Fruit fly (Drosophila melanogaster) whole organism, embryonic: ENCODE results near the gene CG5225.

Experiments
- Atf-2 ChIP-seq: fragments of 200-800 bp; sonication (Bioruptor generic); optimal IDR thresholded peaks from 2 replicates; lab custom pipeline; 2016; ENCODE audit warnings: missing biosample characterization, missing genetic modification characterization
- CG10274 ChIP-seq: fragments of 200-800 bp; sonication (Bioruptor generic); optimal IDR thresholded peaks from 3 replicates; lab custom pipeline; 2017; ENCODE audit warnings: missing biosample characterization, mild to moderate bottlenecking, missing genetic modification characterization
- CG10462 ChIP-seq: fragments of 200-800 bp; sonication (Bioruptor generic); optimal IDR thresholded peaks from 2 replicates; lab custom pipeline; 2016; ENCODE audit warnings: missing biosample characterization, missing genetic modification characterization
- CG10959 ChIP-seq: fragments of 200-800 bp; sonication (Bioruptor generic); IDR thresholded peaks from 2 replicates; pipeline ENCODE4 v1.3.6; 2022; ENCODE audit warnings: missing biosample characterization, missing genetic modification characterization
- CG11723 ChIP-seq: fragments of 200-800 bp; sonication (Bioruptor generic); optimal IDR thresholded peaks from 2 replicates; lab custom pipeline; 2017; ENCODE audit warnings: missing biosample characterization, mild to moderate bottlenecking, missing genetic modification characterization
- CG12104 ChIP-seq: fragments of 200-800 bp; sonication (Bioruptor generic); optimal IDR thresholded peaks from 3 replicates; lab custom pipeline; 2016; ENCODE audit warnings: missing biosample characterization, missing genetic modification characterization
- CG12942 ChIP-seq: fragments of 200-800 bp; sonication (Bioruptor generic); optimal IDR thresholded peaks from 3 replicates; lab custom pipeline; 2016; ENCODE audit warnings: missing biosample characterization, missing genetic modification characterization
- CG14710 ChIP-seq: fragments of 200-800 bp; sonication (Bioruptor generic); optimal IDR thresholded peaks from 3 replicates; lab custom pipeline; 2019; ENCODE audit warnings: missing biosample characterization, mild to moderate bottlenecking, missing genetic modification characterization, moderate library complexity
- CG1647 ChIP-seq: fragments of 200-800 bp; sonication (Bioruptor generic); optimal IDR thresholded peaks from 3 replicates; lab custom pipeline; 2016; ENCODE audit warnings: missing biosample characterization, missing genetic modification characterization
- CG17328 ChIP-seq: fragments of 200-800 bp; sonication (Bioruptor generic); IDR thresholded peaks from 2 replicates; pipeline ENCODE4 v1.3.6; 2022; ENCODE audit warnings: missing biosample characterization, missing genetic modification characterization
- CG17361 ChIP-seq: fragments of 200-800 bp; sonication (Bioruptor generic); IDR thresholded peaks from 3 replicates; pipeline ENCODE4 v1.3.6; 2022; ENCODE audit warnings: missing biosample characterization, missing genetic modification characterization
- CG18476 ChIP-seq: fragments of 200-800 bp; sonication (Bioruptor generic); optimal IDR thresholded peaks from 2 replicates; lab custom pipeline; 2016; ENCODE audit warnings: missing biosample characterization, mild to moderate bottlenecking, missing genetic modification characterization
- CG2202 ChIP-seq: fragments of 200-800 bp; sonication (Bioruptor generic); optimal IDR thresholded peaks from 2 replicates; lab custom pipeline; 2018; ENCODE audit warnings: missing biosample characterization, mild to moderate bottlenecking, missing genetic modification characterization
- CG2678 ChIP-seq: fragments of 200-800 bp; sonication (Bioruptor generic); optimal IDR thresholded peaks from 3 replicates; lab custom pipeline; 2019; ENCODE audit warnings: missing biosample characterization, mild to moderate bottlenecking, missing genetic modification characterization, moderate library complexity
- CG30403 ChIP-seq: fragments of 200-800 bp; sonication (Bioruptor generic); optimal IDR thresholded peaks from 3 replicates; lab custom pipeline; 2016; ENCODE audit warnings: missing biosample characterization, missing genetic modification characterization
- CG34224 ChIP-seq: fragments of 200-800 bp; sonication (Bioruptor generic); IDR thresholded peaks from 3 replicates; pipeline ENCODE4 v1.3.6; 2022; ENCODE audit warnings: missing biosample characterization, missing genetic modification characterization; ENCODE audit not compliant: partially characterized antibody
- CG34376 ChIP-seq: fragments of 200-800 bp; sonication (Bioruptor generic); optimal IDR thresholded peaks from 2 replicates; lab custom pipeline; 2018; ENCODE audit warnings: missing biosample characterization, mild to moderate bottlenecking, missing genetic modification characterization
- CG3847 ChIP-seq: fragments of 200-800 bp; sonication (Bioruptor generic); IDR thresholded peaks from 2 replicates; pipeline ENCODE4 v1.3.6; 2022; ENCODE audit warnings: missing biosample characterization, missing genetic modification characterization
- CG4707 ChIP-seq: fragments of 200-800 bp; sonication (Bioruptor generic); optimal IDR thresholded peaks from 2 replicates; lab custom pipeline; 2018; ENCODE audit warnings: missing biosample characterization, mild to moderate bottlenecking, missing genetic modification characterization, moderate library complexity
- CG4820 ChIP-seq: fragments of 200-800 bp; sonication (Bioruptor generic); optimal IDR thresholded peaks from 3 replicates; lab custom pipeline; 2016; ENCODE audit warnings: missing biosample characterization, missing genetic modification characterization
- CG7928 ChIP-seq: fragments of 200-800 bp; sonication (Bioruptor generic); optimal IDR thresholded peaks from 2 replicates; lab custom pipeline; 2017; ENCODE audit warnings: missing biosample characterization, mild to moderate bottlenecking, missing genetic modification characterization
- CG8290 ChIP-seq, 3 experiments: fragments of 200-800 bp; sonication (Bioruptor generic); optimal IDR thresholded peaks; 2 replicates each; lab custom pipeline; 2016 to 2019; ENCODE audit warnings: missing biosample characterization in 3 of 3, missing genetic modification characterization in 3 of 3, mild to moderate bottlenecking in 2 of 3, moderate library complexity in 1 of 3
- CG9797 ChIP-seq: fragments of 200-800 bp; sonication (Bioruptor generic); optimal IDR thresholded peaks from 3 replicates; lab custom pipeline; 2018; ENCODE audit warnings: missing biosample characterization, mild to moderate bottlenecking, missing genetic modification characterization
- CG9876 ChIP-seq: fragments of 200-800 bp; sonication (Bioruptor generic); optimal IDR thresholded peaks from 2 replicates; lab custom pipeline; 2016; ENCODE audit warnings: missing biosample characterization, missing genetic modification characterization
- CoRest ChIP-seq: fragments of 200-800 bp; sonication (Bioruptor generic); optimal IDR thresholded peaks from 3 replicates; lab custom pipeline; 2018; ENCODE audit warnings: missing biosample characterization, mild to moderate bottlenecking, missing genetic modification characterization, moderate library complexity
- D ChIP-seq, 2 experiments: fragments of 200-800 bp in 1 of 2; fragments of >200 bp in 1 of 2; sonication (Bioruptor generic) in 1 of 2; optimal IDR thresholded peaks; 2 replicates in 1 of 2; 3 replicates in 1 of 2; lab custom pipeline; 2017; ENCODE audit warnings: mild to moderate bottlenecking in 1 of 2, missing biosample characterization in 1 of 2, missing genetic modification characterization in 1 of 2, missing genetic modification reagents in 1 of 2
- Dad ChIP-seq: fragments of 200-800 bp; sonication (Bioruptor generic); optimal IDR thresholded peaks from 3 replicates; lab custom pipeline; 2016; ENCODE audit warnings: missing biosample characterization, missing genetic modification characterization
- Fer2 ChIP-seq: fragments of 200-800 bp; sonication (Bioruptor generic); optimal IDR thresholded peaks from 2 replicates; lab custom pipeline; 2018; ENCODE audit warnings: missing biosample characterization, mild to moderate bottlenecking, missing genetic modification characterization, moderate library complexity
- Gug ChIP-seq: fragments of 200-800 bp; sonication (Bioruptor generic); IDR thresholded peaks from 4 replicates; pipeline ENCODE4 v1.3.6; 2022; ENCODE audit warnings: missing biosample characterization, missing genetic modification characterization
- NFAT ChIP-seq: fragments of 200-800 bp; sonication (Bioruptor generic); IDR thresholded peaks from 2 replicates; pipeline ENCODE4 v1.3.6; 2022; ENCODE audit warnings: missing biosample characterization, missing genetic modification characterization
- Rfx ChIP-seq: fragments of 200-800 bp; sonication (Bioruptor generic); IDR thresholded peaks from 2 replicates; pipeline ENCODE4 v1.3.6; 2022; ENCODE audit warnings: missing biosample characterization, missing genetic modification characterization
- Trl ChIP-seq, 3 experiments: fragments of >200 bp in 2 of 3; fragments of 200-800 bp in 1 of 3; sonication (Bioruptor generic) in 1 of 3; optimal IDR thresholded peaks; 2 replicates in 1 of 3; 3 replicates in 2 of 3; lab custom pipeline; 2016 to 2017; ENCODE audit warnings: missing biosample characterization in 1 of 3, missing genetic modification characterization in 1 of 3
- Xrp1 ChIP-seq: fragments of 200-800 bp; sonication (Bioruptor generic); IDR thresholded peaks from 2 replicates; pipeline ENCODE4 v1.3.6; 2022; ENCODE audit warnings: missing biosample characterization, missing genetic modification characterization
- YL-1 ChIP-seq: fragments of 200-800 bp; sonication (Bioruptor generic); optimal IDR thresholded peaks from 3 replicates; lab custom pipeline; 2017; ENCODE audit warnings: missing biosample characterization, mild to moderate bottlenecking, missing genetic modification characterization
- ab ChIP-seq: fragments of 200-800 bp; sonication (Bioruptor generic); optimal IDR thresholded peaks from 2 replicates; lab custom pipeline; 2016; ENCODE audit warnings: missing biosample characterization, missing genetic modification characterization
- ap ChIP-seq: fragments of 200-800 bp; sonication (Bioruptor generic); IDR thresholded peaks from 2 replicates; pipeline ENCODE4 v1.3.6; 2022; ENCODE audit warnings: missing biosample characterization, missing genetic modification characterization
- cas ChIP-seq: fragments of 200-800 bp; sonication (Bioruptor generic); IDR thresholded peaks from 2 replicates; pipeline ENCODE4 v1.3.6; 2022; ENCODE audit warnings: missing biosample characterization, missing genetic modification characterization
- dmrt11E ChIP-seq: fragments of 200-800 bp; sonication (Bioruptor generic); optimal IDR thresholded peaks from 3 replicates; lab custom pipeline; 2018; ENCODE audit warnings: missing biosample characterization, mild to moderate bottlenecking, missing genetic modification characterization, moderate library complexity
- fru ChIP-seq: fragments of >200 bp; optimal IDR thresholded peaks from 2 replicates; lab custom pipeline; 2017
- gsb-n ChIP-seq: fragments of 200-800 bp; sonication (Bioruptor generic); optimal IDR thresholded peaks from 3 replicates; lab custom pipeline; 2018; ENCODE audit warnings: missing biosample characterization, mild to moderate bottlenecking, missing genetic modification characterization
- ham ChIP-seq: fragments of 200-800 bp; sonication (Bioruptor generic); IDR thresholded peaks from 2 replicates; pipeline ENCODE4 v1.3.6; 2022; ENCODE audit warnings: missing biosample characterization, missing genetic modification characterization
- kay ChIP-seq: fragments of 200-800 bp; sonication (Bioruptor generic); optimal IDR thresholded peaks from 2 replicates; lab custom pipeline; 2016; ENCODE audit warnings: missing biosample characterization, missing genetic modification characterization
- kni ChIP-seq: fragments of 200-800 bp; sonication (Bioruptor generic); optimal IDR thresholded peaks from 3 replicates; lab custom pipeline; 2017; ENCODE audit warnings: mild to moderate bottlenecking, missing biosample characterization, missing genetic modification reagents, missing genetic modification characterization
- nau ChIP-seq: fragments of 200-800 bp; sonication (Bioruptor generic); optimal IDR thresholded peaks from 3 replicates; lab custom pipeline; 2017; ENCODE audit warnings: missing biosample characterization, mild to moderate bottlenecking, missing genetic modification characterization, missing genetic modification reagents
- nerfin-1 ChIP-seq: fragments of 200-800 bp; sonication (Bioruptor generic); optimal IDR thresholded peaks from 3 replicates; lab custom pipeline; 2019; ENCODE audit warnings: missing biosample characterization, mild to moderate bottlenecking, missing genetic modification characterization, moderate library complexity
- tna ChIP-seq: fragments of 200-800 bp; sonication (Bioruptor generic); IDR thresholded peaks from 2 replicates; pipeline ENCODE4 v1.3.6; 2022; ENCODE audit warnings: missing biosample characterization, missing genetic modification characterization; ENCODE audit not compliant: partially characterized antibody
- tup ChIP-seq: fragments of 200-800 bp; sonication (Bioruptor generic); optimal IDR thresholded peaks from 2 replicates; lab custom pipeline; 2016; ENCODE audit warnings: missing biosample characterization, mild to moderate bottlenecking, missing genetic modification characterization, moderate library complexity
- unpg ChIP-seq: fragments of 200-800 bp; sonication (Bioruptor generic); optimal IDR thresholded peaks from 3 replicates; lab custom pipeline; 2018; ENCODE audit warnings: missing biosample characterization, mild to moderate bottlenecking, missing genetic modification characterization, moderate library complexity
- wor ChIP-seq: fragments of 200-800 bp; sonication (Bioruptor generic); IDR thresholded peaks from 2 replicates; pipeline ENCODE4 v1.3.6; 2022; ENCODE audit warnings: missing biosample characterization, missing genetic modification characterization

The CG5225 gene

DNA sequence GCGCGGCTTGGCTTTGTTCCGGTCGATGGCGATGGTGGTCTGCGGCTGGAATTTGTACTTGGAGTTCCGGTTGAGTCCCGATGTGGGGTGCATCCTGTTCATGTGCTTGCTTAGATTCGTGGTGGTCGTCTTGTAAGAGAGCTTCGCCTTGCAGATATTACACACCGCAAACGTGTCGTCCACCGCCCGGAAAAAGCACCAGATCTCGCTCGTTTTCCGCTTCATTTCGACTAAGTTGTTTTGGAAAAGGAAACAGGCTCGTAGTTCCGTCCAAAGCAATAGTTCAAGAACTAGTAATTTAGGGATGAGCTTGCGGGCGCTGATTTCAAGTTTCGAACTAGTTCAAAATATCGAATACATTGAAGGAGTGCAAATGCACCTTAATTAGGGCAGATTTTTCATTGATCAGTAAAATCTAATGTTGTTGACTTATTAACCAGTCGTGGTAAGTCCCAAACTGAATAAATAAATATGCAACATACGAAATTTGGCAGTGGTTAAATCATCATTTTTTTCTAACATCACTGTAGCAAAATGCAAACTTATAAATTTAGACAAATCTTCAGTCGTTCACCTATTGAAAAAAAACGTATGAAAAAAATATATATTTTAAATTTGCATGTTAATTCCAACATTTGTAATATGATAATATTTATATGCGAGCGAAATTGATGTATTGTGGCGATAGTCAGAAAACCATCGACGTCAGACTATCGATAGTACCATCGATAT, 14.5 kb downstream of the CG5225 start, which contains the start of the genes bdwf and Patr-1 (continued):
- TF ChIP-seq kay (GFP tag; lab: Kevin White, UChicago) (no peak), CG10462 (GFP tag; lab: Kevin White, UChicago) (no peak), Xrp1 (GFP tag; lab: Robert Waterston, UW) (no peak), wor (no peak), CG11723 (GFP tag; lab: Kevin White, UChicago) (no peak), Dad (GFP tag; lab: Kevin White, UChicago) (peak; percentile 9), CG34376 (GFP tag; lab: Kevin White, UChicago) (no peak), fru (lab: Kevin White, UChicago) (no peak), ham (GFP tag; lab: Robert Waterston, UW) (no peak), CG34224 (GFP tag; lab: Robert Waterston, UW) (peak; percentile 89), nerfin-1 (tag; lab: Kevin White, UChicago) (peak; percentile 9), CG10274 (GFP tag; lab: Kevin White, UChicago) (no peak), CG4820 (GFP tag; lab: Kevin White, UChicago) (no peak), unpg (GFP tag; lab: Kevin White, UChicago) (no peak), Atf-2 (no peak), nau (GFP tag; lab: Kevin White, UChicago) (no peak), CG10959 (GFP tag; lab: Robert Waterston, UW) (no peak), CG2202 (tag; lab: Kevin White, UChicago) (no peak), D (optimal IDR thresholded peaks at IDR 0.05; lab: Kevin White, UChicago) (no peak), D (GFP tag; optimal IDR thresholded peaks at IDR 0.05; lab: Kevin White, UChicago) (no peak), tna (peak; percentile 89), CG30403 (GFP tag; lab: Kevin White, UChicago) (peak; percentile 60), gsb-n (tag; lab: Kevin White, UChicago) (no peak), CG7928 (GFP tag; lab: Kevin White, UChicago) (no peak), CG17361 (GFP tag; lab: Robert Waterston, UW) (peak; percentile 68), Trl (optimal IDR thresholded peaks at IDR 0.05; lab: Kevin White, UChicago) (no peak), Trl (GFP tag; optimal IDR thresholded peaks at IDR 0.05; lab: Kevin White, UChicago) (no peak), Rfx (GFP tag; lab: Robert Waterston, UW) (no peak), CG2678 (no peak), tup (GFP tag; lab: Kevin White, UChicago) (no peak), Fer2 (tag; lab: Kevin White, UChicago) (no peak), dmrt11E (tag; lab: Kevin White, UChicago) (no peak), CG8290 (GFP tag; optimal IDR thresholded peaks at IDR 0.05; lab: Kevin White, UChicago) (no peak), CG8290 (tag; optimal IDR thresholded peaks at IDR 0.05; lab: Kevin White, UChicago) (no peak), CG12104 (no peak), ap (no peak), CG9876 (GFP tag; lab: Kevin White, UChicago) (no peak), CG4707 (GFP tag; lab: Kevin White, UChicago) (no peak), CG3847 (GFP tag; lab: Robert Waterston, UW) (peak; percentile 25; the same call in 1 of the 2 replicates), kni (GFP tag; lab: Kevin White, UChicago) (peak; percentile 67), CG9797 (no peak), cas (GFP tag; lab: Robert Waterston, UW) (no peak), ab (no peak), Gug (GFP tag; lab: Robert Waterston, UW) (no peak; the same call in 3 of the 4 replicates), CG12942 (GFP tag; lab: Kevin White, UChicago) (no peak), YL-1 (peak; percentile 48), CG17328 (0 out of 2 replicates have a peak, but pooled peaks have one; percentile 16), CG18476 (GFP tag; lab: Kevin White, UChicago) (peak; percentile 17), CoRest (tag; lab: Kevin White, UChicago) (peak; percentile 46), CG14710 (tag; lab: Kevin White, UChicago) (peak; percentile 69), CG1647 (GFP tag; lab: Kevin White, UChicago) (no peak), NFAT (no peak; the same call in 1 of the 2 replicates)
